Worm (Caenorhabditis elegans): ENCODE results near the gene F48C5.2.
A peak's percentile ranks its signal among the peaks of the same experiment; 100 is the strongest.

F48C5.2 gene

DNA sequence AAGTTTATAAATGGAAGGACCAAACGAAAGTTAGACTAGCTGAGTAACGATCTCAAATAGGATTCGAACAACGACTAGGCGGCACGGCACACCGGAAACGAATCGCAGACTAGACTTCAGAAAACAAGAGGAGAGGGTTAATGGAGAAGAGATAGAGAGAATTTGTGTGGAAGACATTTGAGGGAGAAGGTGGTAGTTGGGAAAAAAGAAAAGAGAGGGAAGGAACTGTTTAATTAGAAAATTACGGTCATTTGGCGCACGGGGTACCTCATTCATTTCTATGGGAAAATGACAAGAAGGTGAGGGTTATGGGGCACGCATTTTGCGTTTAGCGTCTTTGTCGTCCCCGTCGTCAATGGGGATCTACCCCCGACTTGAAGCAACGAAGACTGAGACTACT, at the start of gene F48C5.2:
Gene F48C5.2 (minus strand): TSS at position 101 of the 400 bp plus-strand sequence.
- TF ChIP-seq him-1 (tag; optimal IDR thresholded peaks at IDR 0.05) (no peak), dao-5 (tag; optimal IDR thresholded peaks at IDR 0.05) (no peak), W03F9.2 (tag; optimal IDR thresholded peaks at IDR 0.05) (no peak)

- TF ChIP-seq dao-5 (tag; optimal IDR thresholded peaks at IDR 0.05) (no peak), him-1 (tag; optimal IDR thresholded peaks at IDR 0.05) (no peak), W03F9.2 (tag; optimal IDR thresholded peaks at IDR 0.05) (no peak)
Measured at ce11 chrX:11501967-11502366, 47.8 kb upstream of the F48C5.2 start, which contains the start of gene F29G6.1. Gene F29G6.1 (plus strand): TSS chrX:11502267.

DNA sequence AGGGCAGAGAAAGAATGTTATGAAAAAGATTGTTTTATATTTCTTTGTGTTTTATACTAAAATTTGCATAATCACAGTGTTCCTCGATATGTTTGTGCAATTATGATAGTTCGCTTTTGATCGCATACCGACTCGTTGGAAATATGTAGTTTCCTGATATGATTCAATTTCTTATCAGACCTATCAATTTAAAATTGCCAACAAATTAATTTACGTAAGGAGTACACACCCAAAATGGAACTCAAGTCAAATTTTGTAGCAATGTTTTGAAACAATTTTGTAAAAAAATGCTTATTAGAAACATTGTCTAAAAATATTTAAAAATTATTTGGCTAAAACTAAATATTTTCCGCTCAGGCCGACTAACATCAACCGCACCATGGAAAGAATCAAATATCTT, 46.5 kb upstream of the F48C5.2 start:
- TF ChIP-seq dao-5 (tag; optimal IDR thresholded peaks at IDR 0.05) (no peak), him-1 (tag; optimal IDR thresholded peaks at IDR 0.05) (no peak)

- TF ChIP-seq W03F9.2 (tag; optimal IDR thresholded peaks at IDR 0.05) (no peak), him-1 (tag; optimal IDR thresholded peaks at IDR 0.05) (no peak), dao-5 (tag; optimal IDR thresholded peaks at IDR 0.05) (no peak)
Measured at ce11 chrX:11499738-11500137, 45.6 kb upstream of the F48C5.2 start, which contains the start of gene T25C12.3. Gene T25C12.3 (minus strand): TSS chrX:11499999.

- no peak for TF ChIP-seq him-1 (tag; optimal IDR thresholded peaks at IDR 0.05)
- TF ChIP-seq dao-5 (tag; optimal IDR thresholded peaks at IDR 0.05) = no peak
- TF ChIP-seq W03F9.2 (tag; optimal IDR thresholded peaks at IDR 0.05) = no peak
Measured at ce11 chrX:11498871-11499270, 44.7 kb upstream of the F48C5.2 start.

DNA sequence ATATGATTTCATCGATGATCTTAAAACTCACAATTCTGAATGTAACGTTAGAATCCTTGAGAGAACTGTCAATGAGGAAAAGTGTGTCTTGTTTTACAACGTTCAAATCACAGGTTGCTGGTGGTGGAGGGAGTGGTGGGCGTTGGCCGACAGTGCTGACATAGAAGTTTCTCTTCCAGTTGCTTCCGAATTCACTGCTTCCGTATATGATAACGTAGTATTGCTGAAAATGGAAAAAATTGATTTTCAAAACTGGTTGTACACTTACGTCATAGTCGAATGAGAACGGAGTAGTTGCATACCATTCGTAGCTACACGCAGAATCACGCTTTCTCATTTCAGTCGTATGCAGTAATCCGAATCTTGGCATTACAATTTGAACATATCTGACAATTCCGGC, 37.7 kb upstream of the F48C5.2 start:
- TF ChIP-seq him-1 (tag; optimal IDR thresholded peaks at IDR 0.05) = no peak
- no peak for TF ChIP-seq dao-5 (tag; optimal IDR thresholded peaks at IDR 0.05)
- TF ChIP-seq W03F9.2 (tag; optimal IDR thresholded peaks at IDR 0.05) = no peak

- TF ChIP-seq dao-5 (tag; optimal IDR thresholded peaks at IDR 0.05) (no peak), him-1 (tag; optimal IDR thresholded peaks at IDR 0.05) (no peak), W03F9.2 (tag; optimal IDR thresholded peaks at IDR 0.05) (no peak)
Measured at ce11 chrX:11489830-11490229, 35.7 kb upstream of the F48C5.2 start, which contains the start of gene spp-21. Gene spp-21 (plus strand): TSS chrX:11490130.

ce11 chrX:11487484-11487883, 33.4 kb upstream of the F48C5.2 start, which contains the start of gene spp-9:
Gene spp-9 (plus strand): TSS chrX:11487784.
- TF ChIP-seq him-1 (tag; optimal IDR thresholded peaks at IDR 0.05) = no peak
- TF ChIP-seq dao-5 (tag; optimal IDR thresholded peaks at IDR 0.05) = no peak
- TF ChIP-seq W03F9.2 (tag; optimal IDR thresholded peaks at IDR 0.05) = no peak

ce11 chrX:11484027-11484426, 29.9 kb upstream of the F48C5.2 start:
- no peak for TF ChIP-seq dao-5 (tag; optimal IDR thresholded peaks at IDR 0.05)
- no peak for TF ChIP-seq him-1 (tag; optimal IDR thresholded peaks at IDR 0.05)
- TF ChIP-seq W03F9.2 (tag; optimal IDR thresholded peaks at IDR 0.05) = no peak

DNA sequence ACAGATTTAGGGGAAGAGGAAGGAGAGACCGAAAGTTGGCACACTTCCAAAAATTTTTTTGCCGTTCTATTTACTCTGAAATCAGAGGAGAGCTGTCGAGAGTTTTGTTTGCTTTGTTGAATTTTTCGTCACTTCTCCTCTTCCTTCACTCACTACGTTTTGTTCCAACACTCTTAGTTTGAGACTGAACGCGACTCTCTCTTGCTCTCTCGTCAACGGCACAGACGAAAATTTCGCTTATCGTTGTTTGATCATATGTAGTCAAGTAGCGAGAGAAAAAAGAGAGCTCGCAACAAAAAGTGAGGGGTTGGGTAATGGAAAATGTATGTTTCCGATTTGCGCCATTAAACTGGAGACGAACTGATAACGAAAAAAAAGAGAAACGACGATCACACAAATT, 28.5 kb upstream of the F48C5.2 start:
- TF ChIP-seq him-1 (tag; optimal IDR thresholded peaks at IDR 0.05) (no peak), dao-5 (tag; optimal IDR thresholded peaks at IDR 0.05) (no peak), W03F9.2 (tag; optimal IDR thresholded peaks at IDR 0.05) (no peak)

- TF ChIP-seq W03F9.2 (tag; optimal IDR thresholded peaks at IDR 0.05) (no peak), dao-5 (tag; optimal IDR thresholded peaks at IDR 0.05) (no peak), him-1 (tag; optimal IDR thresholded peaks at IDR 0.05) (no peak)
Measured at ce11 chrX:11482134-11482533, 28.0 kb upstream of the F48C5.2 start.

ce11 chrX:11481825-11482093, 27.6 kb upstream of the F48C5.2 start:
- no peak for TF ChIP-seq him-1 (tag; optimal IDR thresholded peaks at IDR 0.05)
- no peak for TF ChIP-seq W03F9.2 (tag; optimal IDR thresholded peaks at IDR 0.05)
- no peak for TF ChIP-seq dao-5 (tag; optimal IDR thresholded peaks at IDR 0.05)

- TF ChIP-seq dao-5 (tag; optimal IDR thresholded peaks at IDR 0.05) = no peak
- TF ChIP-seq W03F9.2 (tag; optimal IDR thresholded peaks at IDR 0.05) = no peak
- TF ChIP-seq him-1 (tag; optimal IDR thresholded peaks at IDR 0.05) = no peak
Measured at ce11 chrX:11480990-11481824, 27.1 kb upstream of the F48C5.2 start.

- TF ChIP-seq dao-5 (tag; optimal IDR thresholded peaks at IDR 0.05) (no peak), him-1 (tag; optimal IDR thresholded peaks at IDR 0.05) (peak; percentile 52), W03F9.2 (tag; optimal IDR thresholded peaks at IDR 0.05) (no peak)
Measured at ce11 chrX:11480032-11480431, 25.9 kb upstream of the F48C5.2 start.

All from whole organism, L4/young adult.